Worm (Caenorhabditis elegans): ENCODE results near the gene sdz-35.
"Not testable (repeated sequence)": the region's sequence is repeated elsewhere in the genome, so short reads cannot be mapped to it uniquely, and the experiment has no call there.

Gene sdz-35

DNA sequence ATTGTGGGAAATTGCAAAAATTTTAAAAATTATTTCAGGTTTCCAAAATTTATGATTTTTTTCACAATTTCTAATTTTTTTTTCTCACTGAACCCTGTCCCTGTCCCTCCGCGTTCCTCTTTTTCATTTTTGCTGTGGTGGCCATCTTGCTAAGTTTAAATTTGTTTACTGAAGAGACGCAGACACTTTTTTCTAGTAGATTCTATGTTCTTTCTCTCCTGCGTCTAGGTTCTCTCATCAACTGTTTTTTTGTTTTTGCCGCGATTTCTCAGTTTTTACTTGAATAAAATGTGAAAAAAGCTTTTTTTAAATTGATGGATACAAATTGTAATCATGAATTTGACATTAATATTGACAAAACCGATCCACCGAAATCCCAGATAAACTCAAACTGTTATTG lies 672 bp upstream of the sdz-35 start, which contains the start of gene ZC239.6 (continued):
- TF ChIP-seq ceh-27 (GFP tag; optimal IDR thresholded peaks at IDR 0.05) (no peak), Y67H2A.10 (GFP tag; conservative IDR thresholded peaks at IDR 0.05) (no peak)

DNA sequence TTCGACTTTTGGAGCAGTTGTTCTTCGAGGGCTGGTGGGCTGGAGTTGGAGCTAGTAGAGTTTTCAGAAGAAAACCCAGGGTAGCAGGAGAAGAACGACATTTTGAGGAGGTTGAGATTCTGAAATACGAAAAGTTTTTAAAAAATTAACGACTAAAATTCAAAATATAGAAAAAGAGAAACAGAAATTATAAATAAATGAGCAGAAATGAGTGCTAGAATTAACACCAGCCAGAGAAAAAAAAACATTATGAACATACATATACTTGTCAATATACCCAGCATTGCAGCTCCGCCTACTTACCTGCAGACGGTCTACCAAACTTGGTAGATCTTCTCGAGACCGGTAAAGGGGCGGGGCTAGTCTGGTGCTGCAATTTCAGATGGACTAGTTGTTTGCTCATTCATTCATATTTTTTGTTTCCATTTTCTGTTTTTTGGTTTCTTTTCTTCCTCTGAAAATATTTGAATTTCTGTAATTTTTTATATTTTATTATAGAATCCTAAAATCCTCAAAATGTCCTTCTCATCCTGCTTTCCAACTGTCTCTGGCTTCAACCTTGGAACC lies 2.1 kb downstream of the sdz-35 start, which contains the start of the genes ZC239.20 and ZC239.21:
Gene ZC239.20, minus strand, starts transcription at position 101 of the 567 bp plus-strand sequence.
Gene ZC239.21, plus strand, starts transcription at position 517 of the 567 bp plus-strand sequence.
- TF ChIP-seq K12H6.12 (tag; optimal IDR thresholded peaks at IDR 0.05) (no peak), D2030.7 (GFP tag; IDR thresholded peaks at IDR 0.05) (no peak), Y95B8A.8 (GFP tag; IDR thresholded peaks at IDR 0.05) (no peak), madf-10 (tag; optimal IDR thresholded peaks at IDR 0.05) (no peak), pbrm-1 (GFP tag; IDR thresholded peaks at IDR 0.05) (no peak), snpc-1.3 (tag; optimal IDR thresholded peaks at IDR 0.05; ENCODE audit: insufficient read depth) (no peak), ceh-40 (GFP tag; IDR thresholded peaks at IDR 0.05) (no peak), snpc-1.1 (tag; optimal IDR thresholded peaks at IDR 0.05; ENCODE audit: insufficient read depth) (no peak), hmg-20 (GFP tag; IDR thresholded peaks at IDR 0.05) (no peak), F49E8.2 (tag; optimal IDR thresholded peaks at IDR 0.05; ENCODE audit: insufficient read depth) (no peak)

DNA sequence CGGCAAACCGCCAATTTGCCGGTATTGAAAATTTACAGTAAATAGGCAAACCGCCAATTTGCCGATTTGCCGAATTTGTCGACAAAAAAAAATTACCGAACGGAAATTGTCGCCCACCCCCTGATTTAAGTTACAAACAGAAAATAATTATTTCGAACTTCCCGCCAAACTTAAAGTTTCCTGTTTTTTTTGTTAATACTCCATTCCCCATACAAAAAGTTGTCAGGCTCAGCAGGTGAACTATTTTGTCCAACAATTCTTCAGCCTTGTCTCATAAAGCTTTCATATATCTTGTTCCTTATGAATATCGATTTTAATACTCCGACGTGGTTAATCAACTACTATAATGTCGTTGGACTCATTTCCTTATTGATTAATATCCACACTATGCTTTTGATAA lies 5.2 kb downstream of the sdz-35 start, which contains the start of gene sri-50:
Gene sri-50, plus strand, starts transcription at position 301 of the 400 bp plus-strand sequence.
- TF ChIP-seq D2030.7 (GFP tag; IDR thresholded peaks at IDR 0.05) (no peak), nhr-27 (tag; optimal IDR thresholded peaks at IDR 0.05) (no peak), ceh-79 (tag; optimal IDR thresholded peaks at IDR 0.05) (no peak), let-526 (GFP tag; IDR thresholded peaks at IDR 0.05) (no peak)

DNA sequence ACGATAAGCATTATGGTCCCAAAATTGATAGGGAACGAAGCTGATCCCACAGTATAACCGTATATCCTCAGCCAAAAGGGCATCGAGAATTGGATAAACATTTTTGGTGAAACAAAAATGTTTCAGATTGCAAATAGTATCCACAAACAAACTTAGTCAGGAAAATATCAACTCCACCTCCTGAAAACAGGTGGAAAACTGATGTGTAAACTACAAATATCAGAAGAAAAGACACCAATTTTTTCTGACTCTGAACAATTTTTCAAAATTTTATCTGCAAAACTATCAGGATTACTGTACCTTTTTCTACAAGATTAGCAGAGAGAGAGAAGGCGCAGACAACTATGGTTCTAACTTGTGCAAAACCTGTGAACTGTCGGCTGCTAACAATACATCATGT lies 6.1 kb downstream of the sdz-35 start, which contains the start of gene sri-53:
Gene sri-53, minus strand, starts transcription at position 101 of the 400 bp plus-strand sequence.
- no peak for TF ChIP-seq ztf-3 (GFP tag; optimal IDR thresholded peaks at IDR 0.05)
- no peak for TF ChIP-seq pbrm-1 (GFP tag; IDR thresholded peaks at IDR 0.05)
- no peak for TF ChIP-seq tbp1 (GFP tag; optimal IDR thresholded peaks at IDR 0.05)
- TF ChIP-seq mxl-1 (tag; optimal IDR thresholded peaks at IDR 0.05): no peak
- no peak for TF ChIP-seq zim-3 (tag; optimal IDR thresholded peaks at IDR 0.05)
- TF ChIP-seq K12H6.12 (tag; optimal IDR thresholded peaks at IDR 0.05): no peak
- no peak for TF ChIP-seq hlh-26 (GFP tag; conservative IDR thresholded peaks at IDR 0.05)
- no peak for TF ChIP-seq ceh-91 (GFP tag; IDR thresholded peaks at IDR 0.05)
- no peak for TF ChIP-seq F55B11.4 (tag; optimal IDR thresholded peaks at IDR 0.05; ENCODE audit: borderline replicate concordance, insufficient read depth)
- no peak for TF ChIP-seq madf-8 (GFP tag; conservative IDR thresholded peaks at IDR 0.05)

DNA sequence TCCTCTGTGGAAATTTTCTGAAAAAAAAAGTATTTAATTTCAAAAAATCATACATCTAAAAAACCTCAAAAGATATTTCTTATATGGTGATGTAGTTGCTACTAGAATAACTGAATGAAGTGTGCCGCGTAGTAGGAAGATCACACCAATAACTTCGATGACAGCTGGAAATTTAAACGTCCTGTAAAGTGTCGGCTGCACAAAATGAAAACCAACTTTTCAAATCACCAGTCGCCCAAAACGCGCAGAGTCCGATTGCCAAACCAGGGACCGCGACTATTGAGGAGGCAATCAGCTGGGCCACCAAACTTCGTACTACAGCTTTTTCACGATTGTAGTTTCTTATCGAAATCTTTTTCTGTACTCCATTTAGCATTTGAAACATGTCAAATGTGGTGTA lies 7.3 kb downstream of the sdz-35 start, which contains the start of gene sri-48:
Gene sri-48, minus strand, starts transcription at position 101 of the 400 bp plus-strand sequence.
- not testable (repeated sequence) for TF ChIP-seq lsy-27 (tag; optimal IDR thresholded peaks at IDR 0.05; ENCODE audit: borderline replicate concordance, insufficient read depth); hsf-1 (GFP tag; IDR thresholded peaks at IDR 0.05); tbx-9 (tag; optimal IDR thresholded peaks at IDR 0.05; ENCODE audit: borderline replicate concordance)

DNA sequence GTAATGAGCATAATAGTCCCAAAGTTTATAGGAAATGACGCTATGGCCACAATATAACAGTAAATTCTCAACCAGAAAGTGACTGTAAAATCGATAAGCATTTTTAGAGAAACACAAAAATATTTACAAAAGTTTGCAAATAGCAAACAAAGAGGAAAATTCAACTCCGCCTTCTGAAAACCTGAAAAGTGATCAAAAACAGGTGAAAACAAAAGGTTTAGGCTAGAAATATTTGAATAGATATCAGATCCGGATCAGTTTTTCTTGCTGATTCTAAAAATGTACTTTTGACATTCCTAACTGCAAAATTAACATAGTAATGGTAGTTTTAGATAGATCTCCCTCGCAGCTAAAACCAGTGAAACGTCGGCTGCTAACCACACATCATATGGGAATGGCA lies 9.6 kb downstream of the sdz-35 start, which contains the start of gene sri-51:
Gene sri-51, minus strand, starts transcription at position 101 of the 400 bp plus-strand sequence.
- no peak for TF ChIP-seq K12H6.12 (tag; optimal IDR thresholded peaks at IDR 0.05)
- no peak for TF ChIP-seq B0019.2 (GFP tag; conservative IDR thresholded peaks at IDR 0.05)
- no peak for TF ChIP-seq nhr-179 (tag; optimal IDR thresholded peaks at IDR 0.05)
- TF ChIP-seq akir-1 (GFP tag; optimal IDR thresholded peaks at IDR 0.05): no peak
- no peak for TF ChIP-seq lsy-27 (tag; optimal IDR thresholded peaks at IDR 0.05; ENCODE audit: borderline replicate concordance, insufficient read depth)
- TF ChIP-seq snpc-3.4 (tag; optimal IDR thresholded peaks at IDR 0.05): no peak
- no peak for TF ChIP-seq him-1 (tag; optimal IDR thresholded peaks at IDR 0.05)
- TF ChIP-seq hmg-20 (GFP tag; IDR thresholded peaks at IDR 0.05): no peak
- no peak for TF ChIP-seq snpc-4 (GFP tag; optimal IDR thresholded peaks at IDR 0.05)
- TF ChIP-seq snpc-4 (tag; optimal IDR thresholded peaks at IDR 0.05): no peak
- no peak for TF ChIP-seq ZK185.1 (tag; optimal IDR thresholded peaks at IDR 0.05; ENCODE audit: poor library complexity, severe bottlenecking)
- TF ChIP-seq dpl-1 (GFP tag; optimal IDR thresholded peaks at IDR 0.05): no peak
- no peak for TF ChIP-seq bed-2 (GFP tag; IDR thresholded peaks at IDR 0.05)
- no peak for TF ChIP-seq aptf-2 (GFP tag; conservative IDR thresholded peaks at IDR 0.05)
- no peak for TF ChIP-seq pha-4 (tag; optimal IDR thresholded peaks at IDR 0.05)
